Fruit fly (Drosophila melanogaster) whole organism, embryonic: ENCODE results near the gene Fie.

Experiments used
- ATbp ChIP-seq: fragments of 200-800 bp; sonication (Bioruptor generic); optimal IDR thresholded peaks from 2 replicates; lab custom pipeline; 2017; ENCODE audit warnings: missing biosample characterization, mild to moderate bottlenecking, missing genetic modification characterization, missing genetic modification reagents
- Asciz ChIP-seq: fragments of 200-800 bp; sonication (Bioruptor generic); optimal IDR thresholded peaks from 2 replicates; lab custom pipeline; 2017; ENCODE audit warnings: missing biosample characterization, mild to moderate bottlenecking, missing genetic modification characterization, missing genetic modification reagents
- CG10274 ChIP-seq: fragments of 200-800 bp; sonication (Bioruptor generic); optimal IDR thresholded peaks from 3 replicates; lab custom pipeline; 2017; ENCODE audit warnings: missing biosample characterization, mild to moderate bottlenecking, missing genetic modification characterization
- CG10366 ChIP-seq: fragments of 200-800 bp; sonication (Bioruptor generic); IDR thresholded peaks from 2 replicates; pipeline ENCODE4 v1.3.6; 2022; ENCODE audit warnings: missing biosample characterization, missing genetic modification characterization
- CG10565 ChIP-seq: fragments of 200-800 bp; sonication (Bioruptor generic); optimal IDR thresholded peaks from 3 replicates; lab custom pipeline; 2016; ENCODE audit warnings: missing biosample characterization, mild to moderate bottlenecking, missing genetic modification characterization
- CG12299 ChIP-seq: fragments of 200-800 bp; sonication (Bioruptor generic); optimal IDR thresholded peaks from 2 replicates; lab custom pipeline; 2018; ENCODE audit warnings: missing biosample characterization, mild to moderate bottlenecking, missing genetic modification characterization
- CG12391 ChIP-seq: fragments of 200-800 bp; sonication (Bioruptor generic); optimal IDR thresholded peaks from 3 replicates; lab custom pipeline; 2018; ENCODE audit warnings: missing biosample characterization, mild to moderate bottlenecking, missing genetic modification characterization, moderate library complexity
- CG13296 ChIP-seq: fragments of 200-800 bp; sonication (Bioruptor generic); optimal IDR thresholded peaks from 3 replicates; lab custom pipeline; 2018; ENCODE audit warnings: missing biosample characterization, mild to moderate bottlenecking, missing genetic modification characterization
- CG17359 ChIP-seq: fragments of 200-800 bp; sonication (Bioruptor generic); optimal IDR thresholded peaks from 3 replicates; lab custom pipeline; 2018; ENCODE audit warnings: missing biosample characterization, mild to moderate bottlenecking, missing genetic modification characterization, moderate library complexity
- CG17802 ChIP-seq: fragments of 200-800 bp; sonication (Bioruptor generic); optimal IDR thresholded peaks from 2 replicates; lab custom pipeline; 2018; ENCODE audit warnings: missing biosample characterization, mild to moderate bottlenecking, missing genetic modification characterization, moderate library complexity
- CG18262 ChIP-seq: fragments of 200-800 bp; optimal IDR thresholded peaks from 3 replicates; lab custom pipeline; 2019; ENCODE audit warnings: missing biosample characterization, mild to moderate bottlenecking, missing genetic modification characterization, moderate library complexity
- CG1832 ChIP-seq: fragments of 200-800 bp; sonication (Bioruptor generic); optimal IDR thresholded peaks from 2 replicates; lab custom pipeline; 2017; ENCODE audit warnings: missing biosample characterization, mild to moderate bottlenecking, missing genetic modification characterization, inconsistent platforms
- CG2875 ChIP-seq: fragments of 200-800 bp; sonication (Bioruptor generic); optimal IDR thresholded peaks from 2 replicates; lab custom pipeline; 2017; ENCODE audit warnings: missing biosample characterization, mild to moderate bottlenecking, missing genetic modification characterization, missing genetic modification reagents
- CG32532 ChIP-seq: fragments of 200-800 bp; sonication (Bioruptor generic); IDR thresholded peaks from 2 replicates; pipeline ENCODE4 v1.3.6; 2022; ENCODE audit warnings: missing biosample characterization, missing genetic modification characterization
- CG4854 ChIP-seq: fragments of 200-800 bp; sonication (Bioruptor generic); optimal IDR thresholded peaks from 2 replicates; lab custom pipeline; 2016; ENCODE audit warnings: missing biosample characterization, missing genetic modification characterization, inconsistent platforms
- CG7928 ChIP-seq: fragments of 200-800 bp; sonication (Bioruptor generic); optimal IDR thresholded peaks from 2 replicates; lab custom pipeline; 2017; ENCODE audit warnings: missing biosample characterization, mild to moderate bottlenecking, missing genetic modification characterization
- CG9437 ChIP-seq: fragments of 200-800 bp; sonication (Bioruptor generic); optimal IDR thresholded peaks from 2 replicates; lab custom pipeline; 2018; ENCODE audit warnings: missing biosample characterization, mild to moderate bottlenecking, missing genetic modification characterization
- CG9817 ChIP-seq: fragments of 200-800 bp; sonication (Bioruptor generic); optimal IDR thresholded peaks from 2 replicates; lab custom pipeline; 2018; ENCODE audit warnings: missing biosample characterization, mild to moderate bottlenecking, missing genetic modification characterization, moderate library complexity
- CTCF ChIP-seq: fragments of 200-800 bp; sonication (Bioruptor generic); optimal IDR thresholded peaks from 2 replicates; lab custom pipeline; 2017; ENCODE audit warnings: missing biosample characterization, mild to moderate bottlenecking, missing genetic modification characterization, moderate library complexity
- CkIIα-i1 ChIP-seq: fragments of 200-800 bp; sonication (Bioruptor generic); IDR thresholded peaks from 2 replicates; pipeline ENCODE4 v1.3.6; 2022; ENCODE audit warnings: missing biosample characterization, missing genetic modification characterization
- Dip2 ChIP-seq: fragments of 200-800 bp; sonication (Bioruptor generic); IDR thresholded peaks from 2 replicates; pipeline ENCODE4 v1.3.6; 2022; ENCODE audit warnings: missing biosample characterization, missing genetic modification characterization
- Doc3 ChIP-seq: fragments of 200-800 bp; sonication (Bioruptor generic); IDR thresholded peaks from 3 replicates; pipeline ENCODE4 v1.3.6; 2022; ENCODE audit warnings: missing biosample characterization, missing genetic modification characterization; ENCODE audit not compliant: partially characterized antibody
- Hey ChIP-seq: fragments of 200-800 bp; sonication (Bioruptor generic); optimal IDR thresholded peaks from 3 replicates; lab custom pipeline; 2018; ENCODE audit warnings: missing biosample characterization, mild to moderate bottlenecking, missing genetic modification characterization
- Hmx ChIP-seq: fragments of 200-800 bp; sonication (Bioruptor generic); optimal IDR thresholded peaks from 2 replicates; lab custom pipeline; 2016; ENCODE audit warnings: missing biosample characterization, missing genetic modification characterization
- Max ChIP-seq: fragments of 200-800 bp; sonication (Bioruptor generic); optimal IDR thresholded peaks from 2 replicates; lab custom pipeline; 2016; ENCODE audit warnings: missing biosample characterization, mild to moderate bottlenecking, missing genetic modification characterization
- Mrtf ChIP-seq: fragments of 200-800 bp; sonication (Bioruptor generic); IDR thresholded peaks from 3 replicates; pipeline ENCODE4 v1.3.6; 2022; ENCODE audit warnings: missing biosample characterization, missing genetic modification characterization
- NK7.1 ChIP-seq: fragments of 200-800 bp; sonication (Bioruptor generic); optimal IDR thresholded peaks from 3 replicates; lab custom pipeline; 2016; ENCODE audit warnings: missing biosample characterization, missing genetic modification characterization
- Usf ChIP-seq: fragments of 200-800 bp; sonication (Bioruptor generic); optimal IDR thresholded peaks from 2 replicates; lab custom pipeline; 2017; ENCODE audit warnings: missing genotype, missing biosample characterization, missing genetic modification characterization
- ab ChIP-seq: fragments of 200-800 bp; sonication (Bioruptor generic); optimal IDR thresholded peaks from 2 replicates; lab custom pipeline; 2016; ENCODE audit warnings: missing biosample characterization, missing genetic modification characterization
- al ChIP-seq: fragments of 200-800 bp; sonication (Bioruptor generic); IDR thresholded peaks from 2 replicates; pipeline ENCODE4 v1.3.6; 2022; ENCODE audit warnings: missing biosample characterization, missing genetic modification characterization
- ash1 ChIP-seq: fragments of 200-800 bp; sonication (Bioruptor generic); optimal IDR thresholded peaks from 2 replicates; lab custom pipeline; 2018; ENCODE audit warnings: missing biosample characterization, mild to moderate bottlenecking, missing genetic modification characterization
- bcd ChIP-seq: fragments of 200-800 bp; sonication (Bioruptor generic); optimal IDR thresholded peaks from 2 replicates; lab custom pipeline; 2017; ENCODE audit warnings: missing biosample characterization, mild to moderate bottlenecking, missing genetic modification characterization
- bsh ChIP-seq, 2 experiments: fragments of 200-800 bp; sonication (Bioruptor generic); optimal IDR thresholded peaks; 2 replicates each; lab custom pipeline; 2017 to 2018; ENCODE audit warnings: mild to moderate bottlenecking in 2 of 2, missing biosample characterization in 2 of 2, missing genetic modification characterization in 2 of 2, moderate library complexity in 1 of 2
- caup ChIP-seq: fragments of 200-800 bp; sonication (Bioruptor generic); optimal IDR thresholded peaks from 3 replicates; lab custom pipeline; 2017; ENCODE audit warnings: missing biosample characterization, mild to moderate bottlenecking, missing genetic modification characterization, moderate library complexity; ENCODE audit not compliant: severe bottlenecking
- chinmo ChIP-seq: fragments of 200-800 bp; sonication (Bioruptor generic); IDR thresholded peaks from 4 replicates; pipeline ENCODE4 v1.3.6; 2022; ENCODE audit warnings: missing biosample characterization, missing genetic modification characterization; ENCODE audit not compliant: partially characterized antibody
- ci ChIP-seq: fragments of 200-800 bp; sonication (Bioruptor generic); IDR thresholded peaks from 3 replicates; pipeline ENCODE4 v1.3.6; 2022; ENCODE audit warnings: missing biosample characterization, missing genetic modification characterization
- croc ChIP-seq: fragments of 200-800 bp; sonication (Bioruptor generic); conservative IDR thresholded peaks from 3 replicates; pipeline ENCODE4 v1.3.6; 2022; ENCODE audit warnings: missing biosample characterization, missing genetic modification characterization
- da ChIP-seq: fragments of 200-800 bp; sonication (Bioruptor generic); optimal IDR thresholded peaks from 2 replicates; lab custom pipeline; 2016; ENCODE audit warnings: missing biosample characterization, missing genetic modification characterization
- dmrt99B ChIP-seq: fragments of 200-800 bp; sonication (Bioruptor generic); optimal IDR thresholded peaks from 2 replicates; lab custom pipeline; 2018; ENCODE audit warnings: missing biosample characterization, mild to moderate bottlenecking, missing genetic modification characterization, moderate library complexity
- dysf ChIP-seq: fragments of 200-800 bp; sonication (Bioruptor generic); IDR thresholded peaks from 3 replicates; pipeline ENCODE4 v1.3.6; 2022; ENCODE audit warnings: missing biosample characterization, missing genetic modification characterization
- eve ChIP-seq, 2 experiments: fragments of >200 bp; optimal IDR thresholded peaks; 2 replicates each; lab custom pipeline; 2017; ENCODE audit warnings: missing biosample characterization in 2 of 2, missing genetic modification characterization in 2 of 2
- ftz-f1 ChIP-seq: fragments of 200-800 bp; sonication (Bioruptor generic); optimal IDR thresholded peaks from 2 replicates; lab custom pipeline; 2016; ENCODE audit warnings: missing biosample characterization, missing genetic modification characterization
- grau ChIP-seq: fragments of 200-800 bp; optimal IDR thresholded peaks from 3 replicates; lab custom pipeline; 2019; ENCODE audit warnings: missing biosample characterization, mild to moderate bottlenecking, missing genetic modification characterization, moderate library complexity
- gro ChIP-seq: fragments of 200-800 bp; sonication (Bioruptor generic); optimal IDR thresholded peaks from 2 replicates; lab custom pipeline; 2016; ENCODE audit warnings: missing biosample characterization, missing genetic modification characterization
- jing ChIP-seq: fragments of 200-800 bp; sonication (Bioruptor generic); optimal IDR thresholded peaks from 2 replicates; lab custom pipeline; 2018; ENCODE audit warnings: missing biosample characterization, mild to moderate bottlenecking, missing genetic modification characterization
- odd ChIP-seq: fragments of 200-800 bp; sonication (Bioruptor generic); optimal IDR thresholded peaks from 2 replicates; lab custom pipeline; 2017; ENCODE audit warnings: missing biosample characterization, mild to moderate bottlenecking, missing genetic modification characterization
- run ChIP-seq: fragments of 200-800 bp; sonication (Bioruptor generic); optimal IDR thresholded peaks from 3 replicates; lab custom pipeline; 2018; ENCODE audit warnings: missing biosample characterization, mild to moderate bottlenecking, missing genetic modification characterization
- sim ChIP-seq: fragments of 200-800 bp; sonication (Bioruptor generic); IDR thresholded peaks from 2 replicates; pipeline ENCODE4 v1.3.6; 2022; ENCODE audit warnings: missing biosample characterization, missing genetic modification characterization
- tap ChIP-seq: fragments of 200-800 bp; optimal IDR thresholded peaks from 3 replicates; lab custom pipeline; 2019; ENCODE audit warnings: missing biosample characterization, mild to moderate bottlenecking, missing genetic modification characterization, moderate library complexity
- tio ChIP-seq: fragments of 200-800 bp; sonication (Bioruptor generic); optimal IDR thresholded peaks from 2 replicates; lab custom pipeline; 2017; ENCODE audit warnings: missing biosample characterization, missing genetic modification characterization, inconsistent platforms
- tna ChIP-seq: fragments of 200-800 bp; sonication (Bioruptor generic); IDR thresholded peaks from 2 replicates; pipeline ENCODE4 v1.3.6; 2022; ENCODE audit warnings: missing biosample characterization, missing genetic modification characterization; ENCODE audit not compliant: partially characterized antibody
- wor ChIP-seq: fragments of 200-800 bp; sonication (Bioruptor generic); IDR thresholded peaks from 2 replicates; pipeline ENCODE4 v1.3.6; 2022; ENCODE audit warnings: missing biosample characterization, missing genetic modification characterization

Fie gene

dm6 chr3L:3930930-3931329 lies 38.6 kb downstream of the Fie start:
- no peak for TF ChIP-seq CG18262 (tag; lab: Kevin White, UChicago)
- no peak for TF ChIP-seq Mrtf (GFP tag; lab: Robert Waterston, UW)
- TF ChIP-seq tio (GFP tag; lab: Kevin White, UChicago): peak; percentile 37
- TF ChIP-seq odd: no peak
- no peak for TF ChIP-seq Usf
- no peak for TF ChIP-seq da (GFP tag; lab: Kevin White, UChicago)
- no peak for TF ChIP-seq CkIIα-i1 (GFP tag; lab: Robert Waterston, UW)
- TF ChIP-seq Asciz (GFP tag; lab: Kevin White, UChicago): peak; percentile 8
- no peak for TF ChIP-seq NK7.1 (GFP tag; lab: Kevin White, UChicago)
- TF ChIP-seq CG12299 (tag; lab: Kevin White, UChicago): no peak
- no peak for TF ChIP-seq tap
- TF ChIP-seq CG10274 (GFP tag; lab: Kevin White, UChicago): no peak
- TF ChIP-seq CG32532: no peak
- no peak for TF ChIP-seq bcd (GFP tag; lab: Kevin White, UChicago)
- TF ChIP-seq dmrt99B: no peak
- TF ChIP-seq CG7928 (GFP tag; lab: Kevin White, UChicago): no peak
- TF ChIP-seq wor: no peak
- peak; percentile 26 for TF ChIP-seq ATbp (GFP tag; lab: Kevin White, UChicago)
- TF ChIP-seq Doc3 (GFP tag; lab: Robert Waterston, UW): no peak
- TF ChIP-seq ab (GFP tag; lab: Kevin White, UChicago): no peak
- no peak for TF ChIP-seq CG10565 (GFP tag; lab: Kevin White, UChicago)
- TF ChIP-seq croc: no peak
- no peak for TF ChIP-seq CG12391 (tag; lab: Kevin White, UChicago)
- no peak for TF ChIP-seq chinmo
- no peak for TF ChIP-seq Max
- TF ChIP-seq tna: no peak
- no peak for TF ChIP-seq CG13296
- no peak for TF ChIP-seq Hey (tag; lab: Kevin White, UChicago)
- no peak for TF ChIP-seq CG17802 (tag; lab: Kevin White, UChicago)
- TF ChIP-seq Dip2 (GFP tag; lab: Robert Waterston, UW): no peak
- TF ChIP-seq CG9437: peak; percentile 15
- no peak for TF ChIP-seq Hmx
- no peak for TF ChIP-seq jing (GFP tag; lab: Kevin White, UChicago)
- TF ChIP-seq dysf (GFP tag; lab: Robert Waterston, UW): no peak
- no peak for TF ChIP-seq grau (tag; lab: Kevin White, UChicago)
- TF ChIP-seq gro (GFP tag; lab: Kevin White, UChicago): no peak
- TF ChIP-seq eve (GFP tag; optimal IDR thresholded peaks at IDR 0.05; lab: Kevin White, UChicago): no peak
- TF ChIP-seq CG17359 (tag; lab: Kevin White, UChicago): peak; percentile 2
- TF ChIP-seq CTCF (GFP tag; lab: Kevin White, UChicago): peak; percentile 30
- TF ChIP-seq CG2875: no peak
- TF ChIP-seq bsh (GFP tag; optimal IDR thresholded peaks at IDR 0.05; lab: Kevin White, UChicago): peak in 1 of 2 experiments; percentile 18
- no peak for TF ChIP-seq CG1832 (GFP tag; lab: Kevin White, UChicago)
- TF ChIP-seq al (GFP tag; lab: Robert Waterston, UW): no peak
- TF ChIP-seq run (tag; lab: Kevin White, UChicago): no peak
- no peak for TF ChIP-seq ash1
- no peak for TF ChIP-seq CG4854 (GFP tag; lab: Kevin White, UChicago)
- TF ChIP-seq caup (GFP tag; lab: Kevin White, UChicago): no peak
- no peak for TF ChIP-seq sim (GFP tag; lab: Robert Waterston, UW)
- no peak for TF ChIP-seq CG9817 (tag; lab: Kevin White, UChicago)
- TF ChIP-seq ci (GFP tag; lab: Robert Waterston, UW): 0 out of 3 replicates have a peak, but pooled peaks have one; percentile 43
- TF ChIP-seq CG10366 (GFP tag; lab: Robert Waterston, UW): no peak
- TF ChIP-seq ftz-f1 (GFP tag; lab: Kevin White, UChicago): no peak
